Worm (Caenorhabditis elegans): ENCODE measurements around the gene hsp-12.6.

Gene hsp-12.6

DNA sequence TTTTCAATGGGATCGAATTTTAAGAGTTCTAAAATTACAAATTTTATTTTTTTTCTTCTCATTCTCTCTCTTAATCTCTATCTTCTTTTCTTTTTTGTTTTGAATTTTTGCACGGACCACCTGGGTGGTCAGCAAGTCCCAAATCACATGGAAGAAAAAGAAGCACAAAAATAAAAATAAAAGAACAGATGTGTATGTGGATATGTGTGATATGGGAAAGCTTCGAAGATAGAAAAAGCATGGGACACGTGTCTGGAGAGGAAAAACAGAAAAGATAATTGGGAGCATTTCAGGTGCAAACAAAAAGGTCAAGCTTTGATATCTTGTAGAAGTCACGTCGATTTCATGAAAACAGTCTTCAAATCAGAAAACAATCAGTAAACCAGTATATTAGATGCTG, at the start of gene hsp-12.6:
hsp-12.6 (minus strand) TSS at position 20 of the 400 bp plus-strand sequence.
- TF ChIP-seq sptf-1 (tag; optimal IDR thresholded peaks at IDR 0.05), result no peak

DNA sequence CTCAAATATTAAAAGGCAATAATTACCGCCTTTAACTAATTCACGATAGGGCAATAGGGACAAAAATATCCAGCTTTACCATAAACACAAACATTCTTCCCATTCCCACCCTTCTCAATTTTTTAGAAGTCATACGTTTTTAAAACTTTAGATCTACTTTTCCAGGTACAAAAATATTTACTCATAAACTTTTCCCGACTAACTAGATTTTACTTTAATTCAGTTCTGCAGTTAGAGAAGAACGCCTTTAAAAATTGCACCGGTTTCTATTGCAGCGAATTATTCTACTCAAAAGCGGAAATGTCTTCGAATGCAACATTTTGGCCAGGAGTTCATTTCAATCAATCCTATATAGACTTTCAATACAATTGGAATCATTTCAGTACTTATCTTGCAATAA, 49.3 kb upstream of the hsp-12.6 start, which contains the start of gene sru-3:
sru-3 (plus strand) TSS at position 301 of the 400 bp plus-strand sequence.
- TF ChIP-seq pha-4 (tag; optimal IDR thresholded peaks at IDR 0.05) (no peak), nhr-2 (tag; optimal IDR thresholded peaks at IDR 0.05) (no peak), unc-39 (tag; optimal IDR thresholded peaks at IDR 0.05) (no peak), lin-13 (tag; optimal IDR thresholded peaks at IDR 0.05) (no peak), nhr-76 (tag; optimal IDR thresholded peaks at IDR 0.05) (no peak), ceh-39 (tag; optimal IDR thresholded peaks at IDR 0.05) (no peak), mls-2 (tag; optimal IDR thresholded peaks at IDR 0.05) (no peak)

DNA sequence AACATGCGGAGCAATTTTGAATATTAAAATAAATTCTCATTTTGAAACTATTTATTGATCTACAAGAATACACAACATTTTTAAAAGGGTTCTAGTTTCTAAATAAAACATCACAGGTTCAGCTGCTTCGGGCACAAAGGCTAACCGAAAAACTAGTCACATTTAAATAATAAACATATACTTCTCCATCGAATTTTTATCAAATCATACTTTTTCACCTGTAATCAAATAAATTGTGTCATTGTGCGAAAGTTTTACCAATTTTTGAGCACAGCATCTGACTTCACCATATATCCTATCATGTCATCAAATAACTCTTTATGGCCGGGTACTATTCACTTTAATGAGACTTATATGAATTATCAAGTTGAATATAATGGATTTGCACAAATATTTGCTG, 43.3 kb upstream of the hsp-12.6 start, which contains the start of gene sru-6:
sru-6 (plus strand) TSS at position 301 of the 400 bp plus-strand sequence.
- TF ChIP-seq nhr-12 (tag; optimal IDR thresholded peaks at IDR 0.05) (no peak), elt-1 (tag; optimal IDR thresholded peaks at IDR 0.05; ENCODE audit: borderline replicate concordance, insufficient read depth) (no peak), mab-5 (tag; optimal IDR thresholded peaks at IDR 0.05) (no peak), drap-1 (GFP tag; optimal IDR thresholded peaks at IDR 0.05) (no peak), blmp-1 (tag; optimal IDR thresholded peaks at IDR 0.05) (no peak), pha-4 (tag; optimal IDR thresholded peaks at IDR 0.05) (no peak), elt-3 (tag; optimal IDR thresholded peaks at IDR 0.05) (no peak), mls-2 (tag; optimal IDR thresholded peaks at IDR 0.05) (no peak), snpc-4 (tag; optimal IDR thresholded peaks at IDR 0.05) (no peak), sptf-1 (tag; optimal IDR thresholded peaks at IDR 0.05) (no peak)

DNA sequence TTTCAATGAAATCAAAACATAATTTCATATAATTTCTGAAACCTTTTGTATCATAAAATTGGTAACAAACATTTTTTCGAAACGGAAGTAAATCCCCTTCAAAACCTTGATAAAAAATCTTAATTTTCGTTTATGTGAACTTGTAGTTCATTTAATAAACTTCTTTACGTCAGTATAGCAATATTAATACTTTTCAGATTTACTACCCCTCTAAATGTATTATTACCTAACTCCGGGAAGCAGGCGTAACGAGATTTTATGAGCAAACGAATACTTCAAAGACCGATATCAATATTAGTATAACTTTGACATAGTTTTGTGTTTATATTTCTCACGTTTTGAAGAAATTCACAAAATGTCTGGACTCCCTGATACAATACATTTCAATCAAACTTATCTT, 41.3 kb upstream of the hsp-12.6 start, which contains the start of gene sru-1:
sru-1 (plus strand) TSS at position 301 of the 400 bp plus-strand sequence.
- TF ChIP-seq ceh-39 (tag; optimal IDR thresholded peaks at IDR 0.05), result no peak
- no peak for TF ChIP-seq blmp-1 (tag; optimal IDR thresholded peaks at IDR 0.05)
- no peak for TF ChIP-seq lsy-2 (tag; optimal IDR thresholded peaks at IDR 0.05)
- no peak for TF ChIP-seq ceh-83 (GFP tag; optimal IDR thresholded peaks at IDR 0.05)
- TF ChIP-seq nhr-12 (tag; optimal IDR thresholded peaks at IDR 0.05), result no peak
- no peak for TF ChIP-seq mab-5 (tag; optimal IDR thresholded peaks at IDR 0.05)
- no peak for TF ChIP-seq zip-8 (tag; optimal IDR thresholded peaks at IDR 0.05)

DNA sequence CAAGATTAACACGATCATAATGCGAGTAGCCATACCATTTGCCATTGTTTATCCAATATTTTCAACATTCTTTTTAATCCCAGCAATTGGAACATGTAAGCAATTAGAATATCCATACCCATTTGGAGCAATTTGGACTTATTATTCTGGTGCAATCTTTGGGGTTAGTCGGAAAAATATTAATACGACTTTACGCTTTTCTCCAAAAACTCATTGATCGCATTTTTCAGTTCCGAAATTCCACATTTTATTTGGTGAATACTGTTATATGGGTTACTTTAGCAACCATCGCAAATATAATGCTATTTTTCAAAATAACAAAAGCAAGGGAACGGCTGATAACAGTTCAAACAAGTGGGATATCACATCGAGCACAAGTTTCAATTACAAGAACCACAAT, 39.8 kb upstream of the hsp-12.6 start:
- TF ChIP-seq cnd-1 (tag; optimal IDR thresholded peaks at IDR 0.05), result no peak
- no peak for TF ChIP-seq pha-4 (tag; optimal IDR thresholded peaks at IDR 0.05)
- TF ChIP-seq hlh-1 (tag; optimal IDR thresholded peaks at IDR 0.05), result no peak
- TF ChIP-seq sptf-1 (tag; optimal IDR thresholded peaks at IDR 0.05), result no peak
- TF ChIP-seq zip-8 (tag; optimal IDR thresholded peaks at IDR 0.05), result no peak
- no peak for TF ChIP-seq mls-2 (tag; optimal IDR thresholded peaks at IDR 0.05)
- TF ChIP-seq mep-1 (tag; optimal IDR thresholded peaks at IDR 0.05), result no peak
- no peak for TF ChIP-seq drap-1 (GFP tag; optimal IDR thresholded peaks at IDR 0.05)
- no peak for TF ChIP-seq lin-32 (GFP tag; optimal IDR thresholded peaks at IDR 0.05)
- no peak for TF ChIP-seq M03D4.4 (tag; optimal IDR thresholded peaks at IDR 0.05)
- TF ChIP-seq unc-39 (tag; optimal IDR thresholded peaks at IDR 0.05), result no peak
- TF ChIP-seq nhr-76 (tag; optimal IDR thresholded peaks at IDR 0.05), result no peak
- no peak for TF ChIP-seq ztf-11 (tag; optimal IDR thresholded peaks at IDR 0.05)
- TF ChIP-seq snpc-4 (tag; optimal IDR thresholded peaks at IDR 0.05), result no peak
- TF ChIP-seq tbx-8 (GFP tag; optimal IDR thresholded peaks at IDR 0.05), result no peak
- TF ChIP-seq ceh-83 (GFP tag; optimal IDR thresholded peaks at IDR 0.05), result no peak

DNA sequence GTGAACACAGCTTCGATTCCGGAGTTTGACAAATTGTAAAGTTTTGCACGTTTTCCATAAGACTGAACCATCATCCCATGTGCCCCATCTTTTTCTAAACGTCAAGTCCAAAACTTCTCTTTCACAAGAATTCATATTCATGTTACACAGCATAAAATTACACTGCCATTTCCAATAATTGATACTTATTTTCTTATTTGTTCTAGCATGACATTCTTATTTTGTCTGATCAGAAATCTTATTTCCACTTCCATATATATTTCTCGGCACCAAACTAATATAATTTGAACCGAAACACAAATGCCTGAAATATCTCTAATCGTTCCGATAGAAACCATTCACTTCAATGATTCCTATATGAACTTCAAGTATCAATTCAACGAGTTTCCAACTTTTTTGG, 38.9 kb upstream of the hsp-12.6 start, which contains the start of gene sru-2:
sru-2 (plus strand) TSS at position 301 of the 400 bp plus-strand sequence.
- TF ChIP-seq M03D4.4 (tag; optimal IDR thresholded peaks at IDR 0.05) (no peak), blmp-1 (tag; optimal IDR thresholded peaks at IDR 0.05) (no peak)

DNA sequence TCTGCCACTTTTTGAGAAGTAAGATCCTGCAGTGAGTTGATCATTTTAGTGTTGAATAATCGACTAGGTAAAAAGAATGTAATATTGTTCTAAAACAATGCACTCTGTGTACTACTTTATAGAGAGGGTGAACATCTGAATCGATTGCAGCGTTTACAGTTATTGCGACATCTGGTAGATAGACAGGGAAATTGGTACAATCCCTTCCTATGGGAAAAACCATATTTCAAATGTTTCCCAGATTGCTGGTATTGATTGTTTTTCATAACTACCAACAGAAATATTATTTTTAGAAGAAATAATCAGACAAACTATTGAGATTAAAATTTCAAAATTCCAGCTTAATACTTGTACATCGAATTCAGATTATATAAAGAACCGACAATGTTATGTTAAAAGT, 38.0 kb upstream of the hsp-12.6 start, which contains the start of gene gadr-2:
gadr-2 (minus strand) TSS at position 101 of the 400 bp plus-strand sequence.
- no peak for TF ChIP-seq unc-120 (tag; optimal IDR thresholded peaks at IDR 0.05; ENCODE audit: poor library complexity, severe bottlenecking)
- TF ChIP-seq unc-62 (GFP tag; optimal IDR thresholded peaks at IDR 0.05), result no peak
- no peak for TF ChIP-seq mls-2 (tag; optimal IDR thresholded peaks at IDR 0.05)
- no peak for TF ChIP-seq nhr-28 (tag; optimal IDR thresholded peaks at IDR 0.05)
- no peak for TF ChIP-seq lsy-2 (tag; optimal IDR thresholded peaks at IDR 0.05)
- TF ChIP-seq flh-1 (GFP tag; optimal IDR thresholded peaks at IDR 0.05), result no peak
- no peak for TF ChIP-seq M03D4.4 (tag; optimal IDR thresholded peaks at IDR 0.05)
- no peak for TF ChIP-seq blmp-1 (tag; optimal IDR thresholded peaks at IDR 0.05)
- TF ChIP-seq sptf-1 (tag; optimal IDR thresholded peaks at IDR 0.05), result no peak
- TF ChIP-seq ztf-11 (tag; optimal IDR thresholded peaks at IDR 0.05), result no peak
- no peak for TF ChIP-seq sem-2 (GFP tag; optimal IDR thresholded peaks at IDR 0.05)
- TF ChIP-seq ceh-39 (tag; optimal IDR thresholded peaks at IDR 0.05), result no peak
- TF ChIP-seq elt-3 (tag; optimal IDR thresholded peaks at IDR 0.05), result no peak
- TF ChIP-seq nhr-2 (tag; optimal IDR thresholded peaks at IDR 0.05), result no peak
- no peak for TF ChIP-seq nhr-76 (tag; optimal IDR thresholded peaks at IDR 0.05)
- TF ChIP-seq pha-4 (tag; optimal IDR thresholded peaks at IDR 0.05), result no peak
- TF ChIP-seq nhr-12 (tag; optimal IDR thresholded peaks at IDR 0.05), result no peak
- TF ChIP-seq zip-8 (tag; optimal IDR thresholded peaks at IDR 0.05), result no peak
- TF ChIP-seq mep-1 (tag; optimal IDR thresholded peaks at IDR 0.05), result no peak
